Worm (Caenorhabditis elegans): ENCODE data around the gene F41G3.10.

The F41G3.10 gene

ce11 chrII:6752027-6752426 is 2.7 kb upstream of the F41G3.10 start, which contains the start of gene F41G3.19:
TSS of gene F41G3.19 (minus strand) at chrII:6752127.
- TF ChIP-seq F37B4.10 (GFP tag; IDR thresholded peaks at IDR 0.05) (no peak), atf-7 (tag; optimal IDR thresholded peaks at IDR 0.05) (no peak), bed-1 (GFP tag; IDR thresholded peaks at IDR 0.05) (no peak), madf-3 (GFP tag; IDR thresholded peaks at IDR 0.05) (no peak), ama-1 (optimal IDR thresholded peaks at IDR 0.05) (no peak), ama-1 (GFP tag; optimal IDR thresholded peaks at IDR 0.05) (no peak), B0019.2 (GFP tag; conservative IDR thresholded peaks at IDR 0.05) (no peak), dpl-1 (GFP tag; optimal IDR thresholded peaks at IDR 0.05) (no peak), snpc-3.4 (tag; optimal IDR thresholded peaks at IDR 0.05) (no peak)

ce11 chrII:6750929-6751328 is 1.6 kb upstream of the F41G3.10 start, which contains the start of gene F41G3.20:
TSS of gene F41G3.20 (minus strand) at chrII:6751029.
- TF ChIP-seq ccch-3 (GFP tag; optimal IDR thresholded peaks at IDR 0.05) (no peak), F10E7.11 (tag; optimal IDR thresholded peaks at IDR 0.05) (no peak), aptf-2 (GFP tag; conservative IDR thresholded peaks at IDR 0.05) (no peak), rpc-1 (optimal IDR thresholded peaks at IDR 0.05) (no peak), rpc-1 (tag; optimal IDR thresholded peaks at IDR 0.05) (no peak), nhr-27 (tag; optimal IDR thresholded peaks at IDR 0.05) (no peak)

ce11 chrII:6746404-6746803 is 2.9 kb downstream of the F41G3.10 start, which contains the start of gene F41G3.5:
TSS of gene F41G3.5 (plus strand) at chrII:6746704.
- no peak for TF ChIP-seq snpc-1.1 (tag; optimal IDR thresholded peaks at IDR 0.05; ENCODE audit: insufficient read depth)
- no peak for TF ChIP-seq athp-1 (tag; optimal IDR thresholded peaks at IDR 0.05)
- TF ChIP-seq zfh-2 (GFP tag; conservative IDR thresholded peaks at IDR 0.05), result no peak
- no peak for TF ChIP-seq F52B5.7 (tag; optimal IDR thresholded peaks at IDR 0.05)
- no peak for TF ChIP-seq C17E4.6 (GFP tag; IDR thresholded peaks at IDR 0.05)
- TF ChIP-seq lsy-27 (tag; optimal IDR thresholded peaks at IDR 0.05; ENCODE audit: borderline replicate concordance, insufficient read depth), result no peak
- no peak for TF ChIP-seq F57C9.4 (tag; optimal IDR thresholded peaks at IDR 0.05)
- TF ChIP-seq ceh-79 (tag; optimal IDR thresholded peaks at IDR 0.05), result no peak
- TF ChIP-seq B0336.3 (GFP tag; IDR thresholded peaks at IDR 0.05), result no peak
- TF ChIP-seq sptf-2 (GFP tag; optimal IDR thresholded peaks at IDR 0.05), result no peak
- no peak for TF ChIP-seq snpc-4 (GFP tag; optimal IDR thresholded peaks at IDR 0.05)
- no peak for TF ChIP-seq snpc-4 (tag; optimal IDR thresholded peaks at IDR 0.05)
- TF ChIP-seq F23B12.7 (tag; optimal IDR thresholded peaks at IDR 0.05; ENCODE audit: insufficient read depth), result no peak
- no peak for TF ChIP-seq aptf-3 (GFP tag; IDR thresholded peaks at IDR 0.05)
- no peak for TF ChIP-seq atf-7 (tag; optimal IDR thresholded peaks at IDR 0.05)
- no peak for TF ChIP-seq snpc-3.4 (tag; optimal IDR thresholded peaks at IDR 0.05)
- TF ChIP-seq mel-28 (tag; optimal IDR thresholded peaks at IDR 0.05; ENCODE audit: borderline replicate concordance), result no peak
- TF ChIP-seq Y67H2A.10 (GFP tag; conservative IDR thresholded peaks at IDR 0.05), result no peak
- no peak for TF ChIP-seq F10E7.11 (tag; optimal IDR thresholded peaks at IDR 0.05)
- TF ChIP-seq rcor-1 (GFP tag; IDR thresholded peaks at IDR 0.05), result no peak

ce11 chrII:6745783-6746182 is 3.5 kb downstream of the F41G3.10 start, which contains the start of gene ins-14:
TSS of gene ins-14 (minus strand) at chrII:6745814.
- TF ChIP-seq F10E7.11 (tag; optimal IDR thresholded peaks at IDR 0.05), result no peak
- no peak for TF ChIP-seq nhr-179 (tag; optimal IDR thresholded peaks at IDR 0.05)
- TF ChIP-seq tlf-1 (GFP tag; optimal IDR thresholded peaks at IDR 0.05), result no peak
- no peak for TF ChIP-seq nfya-2 (GFP tag; IDR thresholded peaks at IDR 0.05)
- TF ChIP-seq snpc-3.4 (tag; optimal IDR thresholded peaks at IDR 0.05), result no peak
- no peak for TF ChIP-seq ceh-58 (GFP tag; IDR thresholded peaks at IDR 0.05)
- TF ChIP-seq repo-1 (tag; optimal IDR thresholded peaks at IDR 0.05), result no peak
- no peak for TF ChIP-seq bed-2 (GFP tag; IDR thresholded peaks at IDR 0.05)
- no peak for TF ChIP-seq mel-28 (tag; optimal IDR thresholded peaks at IDR 0.05; ENCODE audit: borderline replicate concordance)
- TF ChIP-seq madf-10 (tag; optimal IDR thresholded peaks at IDR 0.05), result no peak
- TF ChIP-seq D2030.7 (GFP tag; IDR thresholded peaks at IDR 0.05), result no peak
- TF ChIP-seq nfya-1 (tag; optimal IDR thresholded peaks at IDR 0.05; ENCODE audit: borderline replicate concordance, insufficient read depth), result no peak
- TF ChIP-seq mes-4 (tag; optimal IDR thresholded peaks at IDR 0.05), result no peak
- no peak for TF ChIP-seq rpc-1 (optimal IDR thresholded peaks at IDR 0.05)
- TF ChIP-seq rpc-1 (tag; optimal IDR thresholded peaks at IDR 0.05), result no peak
- TF ChIP-seq ztf-28 (GFP tag; IDR thresholded peaks at IDR 0.05), result no peak

All from whole organism, young adult.